Worm (Caenorhabditis elegans) whole organism, young adult: ENCODE results near the gene F23F1.5.

Experiments
- B0035.1 ChIP-seq: sonication (generic microtip); optimal IDR thresholded peaks from 2 replicates; lab custom pipeline; 2016; ENCODE audit warnings: missing genetic modification characterization, mild to moderate bottlenecking, missing compliant biosample characterization, missing genotype, missing genetic modification reagents
- B0261.1 ChIP-seq: sonication (generic microtip); optimal IDR thresholded peaks from 2 replicates; lab custom pipeline; 2016; ENCODE audit warnings: mild to moderate bottlenecking, missing genetic modification characterization, moderate library complexity, missing compliant biosample characterization
- B0336.3 ChIP-seq: fragments of 200-800 bp; sonication (Bioruptor generic); IDR thresholded peaks from 2 replicates; pipeline ENCODE4 v1.3.6; 2022; ENCODE audit warnings: missing genetic modification characterization, missing compliant biosample characterization
- D2030.7 ChIP-seq: fragments of 200-800 bp; sonication (Bioruptor generic); IDR thresholded peaks from 2 replicates; pipeline ENCODE4 v1.3.6; 2022; ENCODE audit warnings: missing genetic modification reagents, missing genetic modification characterization, missing compliant biosample characterization
- F10E7.11 ChIP-seq: sonication (generic microtip); optimal IDR thresholded peaks from 2 replicates; lab custom pipeline; 2017; ENCODE audit warnings: mild to moderate bottlenecking, missing genetic modification characterization, moderate library complexity, missing compliant biosample characterization
- F49E8.2 ChIP-seq: sonication (generic microtip); optimal IDR thresholded peaks from 3 replicates; lab custom pipeline; 2017; ENCODE audit warnings: missing genetic modification characterization, mild to moderate bottlenecking, missing compliant biosample characterization, antibody characterized with exemption, moderate library complexity; ENCODE audit not compliant: insufficient read depth
- F55B11.4 ChIP-seq: sonication (generic microtip); optimal IDR thresholded peaks from 2 replicates; lab custom pipeline; 2016; ENCODE audit warnings: missing compliant biosample characterization, missing genetic modification characterization, borderline replicate concordance; ENCODE audit not compliant: insufficient read depth
- F57C9.4 ChIP-seq: sonication (generic microtip); optimal IDR thresholded peaks from 2 replicates; lab custom pipeline; 2017; ENCODE audit warnings: mild to moderate bottlenecking, missing genetic modification characterization, missing compliant biosample characterization
- K11D2.4 ChIP-seq: fragments of 200-800 bp; sonication (Bioruptor generic); IDR thresholded peaks from 2 replicates; pipeline ENCODE4 v1.3.6; 2022; ENCODE audit warnings: missing genetic modification reagents, missing genetic modification characterization, missing compliant biosample characterization
- T07F8.4 ChIP-seq: sonication (generic microtip); optimal IDR thresholded peaks from 2 replicates; lab custom pipeline; 2016; ENCODE audit warnings: mild to moderate bottlenecking, missing genetic modification characterization, moderate library complexity, missing compliant biosample characterization
- Y53G8AR.9 ChIP-seq: fragments of 200-800 bp; sonication (Bioruptor generic); conservative IDR thresholded peaks from 2 replicates; pipeline ENCODE4 v1.3.6; 2022; ENCODE audit warnings: missing genetic modification reagents, missing genetic modification characterization, missing compliant biosample characterization
- akir-1 ChIP-seq: fragments of 200-800 bp; sonication (Bioruptor generic); optimal IDR thresholded peaks from 2 replicates; lab custom pipeline; 2018; ENCODE audit warnings: mild to moderate bottlenecking, missing genetic modification characterization, moderate library complexity, missing compliant biosample characterization
- ama-1 ChIP-seq, 3 experiments: fragments of 150-350 bp in 1 of 3; sonication (generic microtip) in 2 of 3; optimal IDR thresholded peaks; 2 replicates each; lab custom pipeline; 2014 to 2018; ENCODE audit warnings: missing biosample characterization in 2 of 3, missing genetic modification characterization in 2 of 3, missing genetic modification reagents in 2 of 3
- cebp-1 ChIP-seq, 2 experiments: fragments of 200-800 bp in 1 of 2; sonication (Bioruptor generic) in 1 of 2; sonication (generic microtip) in 1 of 2; IDR thresholded peaks in 1 of 2; optimal IDR thresholded peaks in 1 of 2; 2 replicates each; pipeline versions ENCODE4 v1.3.6 to Lab custom; 2017 to 2022; ENCODE audit warnings: missing compliant biosample characterization in 2 of 2, missing genetic modification characterization in 2 of 2, mild to moderate bottlenecking in 1 of 2, missing genetic modification reagents in 1 of 2, moderate library complexity in 1 of 2
- ceh-79 ChIP-seq: sonication (generic microtip); optimal IDR thresholded peaks from 2 replicates; lab custom pipeline; 2017; ENCODE audit warnings: mild to moderate bottlenecking, missing genetic modification characterization, missing compliant biosample characterization
- die-1 ChIP-seq: sonication (generic microtip); optimal IDR thresholded peaks from 2 replicates; lab custom pipeline; 2016; ENCODE audit warnings: missing genotype, mild to moderate bottlenecking, missing genetic modification characterization, missing compliant biosample characterization
- dox-1 ChIP-seq: fragments of 200-800 bp; sonication (Bioruptor generic); IDR thresholded peaks from 2 replicates; pipeline ENCODE4 v1.3.6; 2022; ENCODE audit warnings: missing genetic modification reagents, missing genetic modification characterization, missing compliant biosample characterization
- dpl-1 ChIP-seq: fragments of 150-350 bp; optimal IDR thresholded peaks from 2 replicates; lab custom pipeline; 2014; ENCODE audit warnings: missing biosample characterization, missing genetic modification reagents, missing genetic modification characterization
- efl-1 ChIP-seq: fragments of 150-350 bp; optimal IDR thresholded peaks from 2 replicates; lab custom pipeline; 2014; ENCODE audit warnings: missing biosample characterization, missing genetic modification reagents, missing genetic modification characterization
- hlh-12 ChIP-seq: sonication (generic microtip); optimal IDR thresholded peaks from 2 replicates; lab custom pipeline; 2016; ENCODE audit warnings: missing genetic modification characterization, missing compliant biosample characterization
- hsf-1 ChIP-seq: fragments of 200-800 bp; sonication (Bioruptor generic); IDR thresholded peaks from 2 replicates; pipeline ENCODE4 v1.3.6; 2022; ENCODE audit warnings: missing genetic modification reagents, missing genetic modification characterization, missing compliant biosample characterization
- lin-54 ChIP-seq: fragments of 200-800 bp; sonication (Bioruptor generic); optimal IDR thresholded peaks from 2 replicates; lab custom pipeline; 2018; ENCODE audit warnings: mild to moderate bottlenecking, missing genetic modification characterization, missing compliant biosample characterization
- madf-10 ChIP-seq: sonication (generic microtip); optimal IDR thresholded peaks from 2 replicates; lab custom pipeline; 2016; ENCODE audit warnings: mild to moderate bottlenecking, missing genetic modification characterization, missing compliant biosample characterization
- madf-6 ChIP-seq: fragments of 200-800 bp; sonication (Bioruptor generic); IDR thresholded peaks from 2 replicates; pipeline ENCODE4 v1.3.6; 2022; ENCODE audit warnings: missing genetic modification reagents, missing genetic modification characterization, missing compliant biosample characterization
- mcd-1 ChIP-seq: fragments of 200-800 bp; sonication (Bioruptor generic); IDR thresholded peaks from 2 replicates; pipeline ENCODE4 v1.3.6; 2022; ENCODE audit warnings: missing genetic modification reagents, missing genetic modification characterization, missing compliant biosample characterization
- mel-28 ChIP-seq: sonication (generic microtip); optimal IDR thresholded peaks from 2 replicates; lab custom pipeline; 2016; ENCODE audit warnings: borderline replicate concordance, mild to moderate bottlenecking, missing genetic modification characterization, missing compliant biosample characterization
- nfya-2 ChIP-seq: fragments of 200-800 bp; sonication (Bioruptor generic); IDR thresholded peaks from 2 replicates; pipeline ENCODE4 v1.3.6; 2022; ENCODE audit warnings: missing genetic modification reagents, missing genetic modification characterization, missing compliant biosample characterization
- pbrm-1 ChIP-seq: fragments of 200-800 bp; sonication (Bioruptor generic); IDR thresholded peaks from 2 replicates; pipeline ENCODE4 v1.3.6; 2022; ENCODE audit warnings: missing genetic modification reagents, missing genetic modification characterization, missing compliant biosample characterization
- pha-4 ChIP-seq: fragments of 150-350 bp; sonication (generic microtip); optimal IDR thresholded peaks from 2 replicates; lab custom pipeline; 2014; ENCODE audit warnings: missing biosample characterization, missing genetic modification reagents, missing genetic modification characterization
- rcor-1 ChIP-seq: fragments of 200-800 bp; sonication (Bioruptor generic); IDR thresholded peaks from 2 replicates; pipeline ENCODE4 v1.3.6; 2022; ENCODE audit warnings: missing genetic modification reagents, missing genetic modification characterization, missing compliant biosample characterization
- rec-8 ChIP-seq, 2 experiments: sonication (generic microtip); optimal IDR thresholded peaks; 2 replicates each; lab custom pipeline; 2016; ENCODE audit warnings: mild to moderate bottlenecking in 2 of 2, missing genetic modification characterization in 2 of 2, missing genetic modification reagents in 2 of 2, missing genotype in 2 of 2, missing biosample characterization in 1 of 2, missing compliant biosample characterization in 1 of 2, moderate library complexity in 1 of 2
- repo-1 ChIP-seq: sonication (generic microtip); optimal IDR thresholded peaks from 2 replicates; lab custom pipeline; 2017; ENCODE audit warnings: mild to moderate bottlenecking, missing genetic modification characterization, missing compliant biosample characterization
- snpc-1.3 ChIP-seq: sonication (generic microtip); optimal IDR thresholded peaks from 2 replicates; lab custom pipeline; 2017; ENCODE audit warnings: missing genetic modification characterization, mild to moderate bottlenecking, missing compliant biosample characterization, antibody characterized with exemption, moderate library complexity, missing genotype, missing genetic modification reagents; ENCODE audit not compliant: insufficient read depth
- snpc-4 ChIP-seq, 5 experiments: fragments of 150-350 bp in 1 of 5; sonication (generic microtip) in 4 of 5; optimal IDR thresholded peaks; 2 replicates each; lab custom pipeline; 2014 to 2018; ENCODE audit warnings: missing genetic modification characterization in 5 of 5, missing biosample characterization in 3 of 5, antibody characterized with exemption in 2 of 5, mild to moderate bottlenecking in 2 of 5, missing compliant biosample characterization in 2 of 5, missing genotype in 2 of 5, moderate library complexity in 2 of 5, missing genetic modification reagents in 1 of 5
- tbp1 ChIP-seq: fragments of 200-800 bp; sonication (Bioruptor generic); optimal IDR thresholded peaks from 2 replicates; lab custom pipeline; 2018; ENCODE audit warnings: mild to moderate bottlenecking, missing genetic modification characterization, missing compliant biosample characterization
- tlf-1 ChIP-seq: fragments of 200-800 bp; sonication (Bioruptor generic); optimal IDR thresholded peaks from 2 replicates; lab custom pipeline; 2018; ENCODE audit warnings: mild to moderate bottlenecking, missing genetic modification characterization, missing compliant biosample characterization
- zfh-2 ChIP-seq: fragments of 200-800 bp; sonication (Bioruptor generic); conservative IDR thresholded peaks from 2 replicates; pipeline ENCODE4 v1.3.6; 2022; ENCODE audit warnings: missing genetic modification reagents, missing genetic modification characterization, missing compliant biosample characterization
- zim-3 ChIP-seq: sonication (generic microtip); optimal IDR thresholded peaks from 2 replicates; lab custom pipeline; 2017; ENCODE audit warnings: mild to moderate bottlenecking, missing genetic modification characterization, moderate library complexity, missing compliant biosample characterization
- ztf-22 ChIP-seq: fragments of 200-800 bp; sonication (Bioruptor generic); optimal IDR thresholded peaks from 2 replicates; lab custom pipeline; 2018; ENCODE audit warnings: mild to moderate bottlenecking, missing genetic modification characterization, moderate library complexity, missing compliant biosample characterization
- ztf-25 ChIP-seq: fragments of 200-800 bp; sonication (Bioruptor generic); IDR thresholded peaks from 2 replicates; pipeline ENCODE4 v1.3.6; 2022; ENCODE audit warnings: missing genetic modification reagents, missing genetic modification characterization, missing compliant biosample characterization

Gene F23F1.5

DNA sequence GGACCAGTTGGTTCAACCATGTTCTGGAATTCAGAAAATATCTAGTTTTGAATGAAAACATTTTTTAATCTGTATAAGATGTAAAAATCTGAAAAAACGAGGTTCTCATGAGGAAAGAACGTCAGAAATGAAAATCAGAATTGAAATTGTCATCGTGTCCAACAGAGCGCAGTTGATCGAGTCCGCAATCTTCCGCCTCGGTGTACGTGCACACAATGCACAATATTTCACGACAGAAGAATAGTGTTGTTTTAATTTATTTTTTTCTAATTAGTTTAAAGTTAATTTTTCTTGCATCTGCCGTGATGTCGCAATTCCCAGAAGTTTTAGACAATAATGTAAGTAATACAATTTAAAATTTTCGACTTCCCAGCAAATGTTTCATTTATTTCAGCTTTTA lies 12.3 kb upstream of the F23F1.5 start, which contains the start of gene nfyc-1 (continued):
- TF ChIP-seq pbrm-1 (no peak), mcd-1 (GFP tag; lab: Robert Waterston, UW) (peak; percentile 81), repo-1 (no peak), rec-8 (tag; optimal IDR thresholded peaks at IDR 0.05; lab: Kevin White, UChicago) (no peak), snpc-4 (GFP tag; optimal IDR thresholded peaks at IDR 0.05; lab: Kevin White, UChicago) (no peak), snpc-4 (tag; optimal IDR thresholded peaks at IDR 0.05; lab: Kevin White, UChicago) (peak in 2 of 4 experiments; percentile 4 to 37), efl-1 (GFP tag; lab: Kevin White, UChicago) (peak; percentile 27), rcor-1 (GFP tag; lab: Robert Waterston, UW) (peak; percentile 41; the same call in 1 of the 2 replicates), cebp-1 (GFP tag; IDR thresholded peaks at IDR 0.05; lab: Robert Waterston, UW) (no peak), cebp-1 (tag; optimal IDR thresholded peaks at IDR 0.05; lab: Kevin White, UChicago) (peak; percentile 10)

DNA sequence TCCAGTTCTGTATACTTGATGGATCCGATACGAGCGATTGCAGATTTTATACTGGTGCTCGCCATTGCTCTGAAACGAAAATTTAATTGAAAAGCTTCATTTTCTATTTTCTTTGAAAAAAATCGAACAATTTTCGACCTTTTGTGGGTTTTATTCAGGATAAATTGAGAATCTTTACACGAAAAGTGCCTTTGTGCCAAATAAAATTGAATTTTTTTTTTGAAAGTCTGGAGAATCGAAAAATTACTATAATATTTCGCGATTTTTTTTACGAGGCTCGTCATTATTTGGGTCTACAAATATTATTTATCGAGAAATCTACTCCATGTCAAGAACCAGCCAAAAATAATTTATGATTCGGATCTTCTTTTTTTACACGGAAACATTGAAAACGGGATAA lies 10.5 kb upstream of the F23F1.5 start, which contains the start of gene F23F1.10:
Gene F23F1.10, minus strand, starts transcription at position 69 of the 400 bp plus-strand sequence.
- TF ChIP-seq snpc-1.3 (tag; lab: Kevin White, UChicago), result peak; percentile 11
- peak; percentile 34 for TF ChIP-seq tlf-1 (GFP tag; lab: Kevin White, UChicago)
- TF ChIP-seq B0336.3, result peak; percentile 73
- peak; percentile 48 for TF ChIP-seq repo-1
- no peak for TF ChIP-seq ztf-22 (GFP tag; lab: Kevin White, UChicago)
- peak; percentile 44 for TF ChIP-seq F49E8.2
- peak; percentile 4 for TF ChIP-seq efl-1 (GFP tag; lab: Kevin White, UChicago)
- 0 out of 2 replicates have a peak, but pooled peaks have one; percentile 6 for TF ChIP-seq hsf-1
- peak; percentile 55; the same call in 1 of the 2 replicates for TF ChIP-seq pbrm-1
- TF ChIP-seq ama-1 (optimal IDR thresholded peaks at IDR 0.05; lab: Kevin White, UChicago), result no peak
- peak in 1 of 2 experiments; percentile 31 for TF ChIP-seq ama-1 (GFP tag; optimal IDR thresholded peaks at IDR 0.05; lab: Kevin White, UChicago)
- TF ChIP-seq K11D2.4 (GFP tag; lab: Robert Waterston, UW), result no peak
- TF ChIP-seq ceh-79 (tag; lab: Kevin White, UChicago), result no peak
- peak; percentile 16 for TF ChIP-seq tbp1
- TF ChIP-seq rec-8 (tag; optimal IDR thresholded peaks at IDR 0.05; lab: Kevin White, UChicago), result peak in 1 of 2 experiments; percentile 14
- TF ChIP-seq madf-6, result no peak; the same call in 1 of the 2 replicates
- 0 out of 2 replicates have a peak, but pooled peaks have one; percentile 21 for TF ChIP-seq D2030.7

DNA sequence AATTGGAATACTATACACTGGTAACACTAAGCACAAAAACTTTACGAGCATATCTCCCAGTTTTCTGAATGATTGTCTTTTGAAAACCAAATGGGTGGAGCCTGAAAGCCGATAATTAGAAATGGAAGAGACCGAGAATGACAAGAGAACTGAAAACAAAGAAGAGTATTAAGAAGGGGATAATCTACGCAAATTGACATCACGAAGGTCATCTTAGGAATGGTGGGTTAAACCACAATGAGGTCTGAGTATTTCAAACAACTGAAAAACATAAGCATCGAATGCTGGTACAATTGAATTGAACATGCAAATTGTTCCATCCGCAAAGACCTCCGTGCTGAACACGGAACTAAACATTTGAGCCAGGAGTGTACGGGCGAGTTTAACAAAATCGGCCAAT lies 8.1 kb upstream of the F23F1.5 start, which contains the start of gene spp-24:
Gene spp-24, minus strand, starts transcription at position 101 of the 400 bp plus-strand sequence.
- TF ChIP-seq cebp-1 (GFP tag; IDR thresholded peaks at IDR 0.05; lab: Robert Waterston, UW), result no peak
- no peak for TF ChIP-seq cebp-1 (tag; optimal IDR thresholded peaks at IDR 0.05; lab: Kevin White, UChicago)
- TF ChIP-seq B0035.1, result no peak
- no peak for TF ChIP-seq mcd-1 (GFP tag; lab: Robert Waterston, UW)
- TF ChIP-seq dox-1 (GFP tag; lab: Robert Waterston, UW), result no peak
- TF ChIP-seq ztf-25, result no peak
- no peak for TF ChIP-seq pha-4 (tag; lab: Kevin White, UChicago)
- TF ChIP-seq lin-54 (GFP tag; lab: Kevin White, UChicago), result no peak
- TF ChIP-seq, all 124 proteins: peak for 0

DNA sequence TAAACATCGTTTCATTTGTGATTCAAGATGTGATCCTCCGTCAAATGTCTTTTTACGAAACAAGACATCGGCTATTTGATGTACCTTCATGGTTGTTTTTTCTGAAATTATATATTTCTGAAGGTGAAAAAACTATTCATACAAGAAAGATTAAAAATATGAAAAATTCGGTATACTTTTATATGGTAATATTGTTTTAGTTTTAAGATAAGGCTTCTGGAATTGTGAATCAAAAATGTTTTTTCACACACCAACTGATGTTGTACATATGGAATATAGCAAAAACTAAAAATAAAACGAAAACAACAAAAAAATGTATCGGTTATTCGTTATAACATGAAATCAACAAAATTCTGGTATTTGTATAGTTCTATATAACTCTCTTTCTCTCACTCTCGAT lies 5.8 kb upstream of the F23F1.5 start, which contains the start of gene F23F1.6:
Gene F23F1.6, minus strand, starts transcription at position 101 of the 400 bp plus-strand sequence.
- TF ChIP-seq T07F8.4 (no peak), F57C9.4 (no peak), akir-1 (GFP tag; lab: Kevin White, UChicago) (no peak), madf-10 (tag; lab: Kevin White, UChicago) (no peak), B0261.1 (tag; lab: Kevin White, UChicago) (no peak), hsf-1 (no peak), F10E7.11 (tag; lab: Kevin White, UChicago) (no peak), nfya-2 (GFP tag; lab: Robert Waterston, UW) (no peak), mel-28 (tag; lab: Kevin White, UChicago) (no peak), Y53G8AR.9 (GFP tag; lab: Robert Waterston, UW) (no peak), die-1 (tag; lab: Kevin White, UChicago) (no peak), zim-3 (tag; lab: Kevin White, UChicago) (no peak), zfh-2 (GFP tag; lab: Robert Waterston, UW) (no peak), F55B11.4 (tag; lab: Kevin White, UChicago) (no peak), hlh-12 (tag; lab: Kevin White, UChicago) (no peak), dpl-1 (GFP tag; lab: Kevin White, UChicago) (no peak)
